Worm (Caenorhabditis elegans): ENCODE results near the gene atg-2.
A peak's percentile ranks its signal among the peaks of the same experiment; 100 is the strongest.

Gene atg-2

DNA sequence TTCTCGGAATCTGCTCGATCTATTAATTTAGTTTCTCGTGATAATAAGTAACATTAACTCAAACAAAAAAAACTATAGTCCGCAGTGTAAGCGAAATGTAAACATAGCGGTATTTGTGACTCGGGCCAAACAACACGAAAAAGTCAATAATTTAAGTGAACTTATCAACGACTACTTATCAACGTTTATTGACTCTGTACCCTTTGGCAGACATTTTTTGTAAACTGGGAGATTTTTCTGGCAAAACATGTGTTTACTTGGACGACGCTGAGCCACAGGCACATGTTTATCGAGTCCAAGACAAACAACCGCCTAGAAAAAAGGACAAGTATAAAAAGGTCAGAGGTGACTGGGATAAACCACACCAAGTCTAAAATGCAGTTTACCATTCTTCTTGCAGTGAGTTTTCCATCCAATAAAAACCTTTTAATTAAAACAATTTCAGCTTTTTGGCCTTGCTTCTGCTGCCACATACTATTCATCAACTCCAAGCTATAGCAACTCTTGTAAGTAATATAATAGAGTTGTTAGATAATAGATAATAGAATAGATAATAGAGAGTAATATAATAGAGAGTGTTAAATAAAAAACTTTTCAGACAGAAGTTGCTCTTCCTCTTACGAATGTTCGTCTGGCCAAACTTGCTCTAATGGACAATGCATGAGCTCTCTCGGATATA lies 38.0 kb downstream of the atg-2 start, which contains the start of gene C53B7.3:
TSS of gene C53B7.3 (plus strand) at position 362 of the 679 bp plus-strand sequence.
- no peak for TF ChIP-seq pqm-1 (tag; optimal IDR thresholded peaks at IDR 0.05)
- TF ChIP-seq fkh-4 (tag; optimal IDR thresholded peaks at IDR 0.05; ENCODE audit: borderline replicate concordance), result no peak
- TF ChIP-seq nhr-77 (tag; optimal IDR thresholded peaks at IDR 0.05), result peak; percentile 47
- no peak for TF ChIP-seq pax-3 (tag; optimal IDR thresholded peaks at IDR 0.05)
- TF ChIP-seq ces-1 (GFP tag; optimal IDR thresholded peaks at IDR 0.05), result no peak
- TF ChIP-seq efl-1 (optimal IDR thresholded peaks at IDR 0.05), result no peak
- peak in 1 of 2 experiments; percentile 47 for TF ChIP-seq efl-1 (GFP tag; optimal IDR thresholded peaks at IDR 0.05 in 1 of 2)
- TF ChIP-seq mep-1 (tag; optimal IDR thresholded peaks at IDR 0.05), result no peak
- no peak for TF ChIP-seq lin-15B (tag; optimal IDR thresholded peaks at IDR 0.05)
- TF ChIP-seq unc-130 (tag; optimal IDR thresholded peaks at IDR 0.05), result no peak
- TF ChIP-seq ztf-11 (tag; optimal IDR thresholded peaks at IDR 0.05), result no peak
- TF ChIP-seq C16A3.4 (tag; optimal IDR thresholded peaks at IDR 0.05), result no peak
- TF ChIP-seq nhr-237 (tag; optimal IDR thresholded peaks at IDR 0.05), result no peak
- peak; percentile 66 for TF ChIP-seq tbx-2 (tag; optimal IDR thresholded peaks at IDR 0.05)
- no peak for TF ChIP-seq fkh-8 (tag; optimal IDR thresholded peaks at IDR 0.05)
- TF ChIP-seq hpl-2 (GFP tag; optimal IDR thresholded peaks at IDR 0.05), result no peak
- no peak for TF ChIP-seq dpl-1 (GFP tag; optimal IDR thresholded peaks at IDR 0.05)
- TF ChIP-seq jun-1 (tag; optimal IDR thresholded peaks at IDR 0.05), result no peak
- TF ChIP-seq nhr-20 (tag; optimal IDR thresholded peaks at IDR 0.05), result peak; percentile 13
- TF ChIP-seq sox-4 (tag; optimal IDR thresholded peaks at IDR 0.05), result no peak

DNA sequence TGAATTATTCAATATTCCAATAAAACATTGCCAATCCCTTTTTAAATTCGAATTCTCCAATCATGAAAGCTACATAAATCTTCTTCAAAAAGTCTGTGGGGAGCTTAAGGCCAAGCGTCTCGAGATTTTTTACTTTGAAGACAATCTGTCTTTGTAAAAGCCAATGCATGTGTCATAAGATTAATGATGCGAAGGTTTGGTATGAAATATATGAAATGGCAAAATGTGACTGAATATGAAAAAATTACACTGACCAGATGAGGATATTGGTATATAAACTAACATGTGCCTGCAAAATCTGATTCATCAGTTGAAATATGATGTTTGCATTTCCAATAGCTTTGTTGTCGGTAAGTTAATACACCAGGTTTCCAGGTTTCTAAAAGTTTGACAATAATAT lies 39.4 kb downstream of the atg-2 start, which contains the start of gene C53B7.2:
TSS of gene C53B7.2 (plus strand) at position 301 of the 400 bp plus-strand sequence.
- no peak for TF ChIP-seq C16A3.4 (tag; optimal IDR thresholded peaks at IDR 0.05)
- TF ChIP-seq lin-14 (GFP tag; optimal IDR thresholded peaks at IDR 0.05), result peak; percentile 5

DNA sequence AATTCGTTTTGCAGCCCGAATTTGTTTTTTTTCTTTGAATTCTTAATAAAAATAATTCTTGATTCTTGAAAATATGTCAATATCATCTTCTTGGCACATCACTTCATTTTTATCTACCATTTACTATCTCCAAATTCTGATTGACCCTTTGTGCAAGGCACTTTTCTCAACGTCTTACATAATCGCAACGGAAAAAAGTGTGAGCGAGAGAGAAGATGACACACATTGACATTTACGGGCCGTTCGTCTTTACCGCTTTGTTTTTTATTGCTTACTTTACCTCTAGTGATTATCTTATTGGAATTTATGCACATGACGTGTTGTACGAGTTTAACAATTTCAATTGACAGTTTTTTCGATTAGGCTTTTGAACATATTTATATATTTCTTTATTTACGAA lies 42.0 kb downstream of the atg-2 start:
- TF ChIP-seq mef-2 (tag; optimal IDR thresholded peaks at IDR 0.05) (no peak), nhr-19 (GFP tag; conservative IDR thresholded peaks at IDR 0.05) (no peak), lir-3 (tag; optimal IDR thresholded peaks at IDR 0.05; ENCODE audit: poor library complexity) (no peak), sox-4 (tag; optimal IDR thresholded peaks at IDR 0.05) (no peak), nhr-84 (tag; optimal IDR thresholded peaks at IDR 0.05) (no peak), ceh-82 (tag; optimal IDR thresholded peaks at IDR 0.05) (no peak), elt-3 (tag; optimal IDR thresholded peaks at IDR 0.05) (no peak), ceh-8 (GFP tag; optimal IDR thresholded peaks at IDR 0.05) (no peak), sup-37 (GFP tag; optimal IDR thresholded peaks at IDR 0.05) (no peak), Y116A8C.19 (tag; optimal IDR thresholded peaks at IDR 0.05; ENCODE audit: borderline replicate concordance) (no peak), lsy-2 (tag; optimal IDR thresholded peaks at IDR 0.05) (no peak), swsn-7 (tag; optimal IDR thresholded peaks at IDR 0.05) (no peak), lin-35 (GFP tag; optimal IDR thresholded peaks at IDR 0.05) (no peak)

DNA sequence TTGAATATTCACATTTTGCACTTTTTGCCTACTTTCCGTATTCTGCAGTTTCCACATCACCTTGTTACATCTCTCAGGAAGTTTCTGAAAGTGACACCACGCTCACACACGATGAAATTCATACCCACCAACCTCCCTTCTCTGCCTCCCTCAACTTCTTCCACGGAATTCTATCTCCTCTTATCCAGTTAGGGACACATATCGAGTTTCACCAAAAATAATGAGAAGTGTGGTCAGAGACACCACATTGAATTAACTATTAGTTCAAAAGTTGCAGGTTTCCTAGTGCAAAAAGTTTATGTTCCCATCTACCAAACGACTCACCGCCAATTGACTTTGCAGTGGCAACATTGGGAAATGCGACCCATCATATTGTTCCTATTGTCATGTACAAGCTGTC lies 43.8 kb downstream of the atg-2 start:
- TF ChIP-seq nhr-84 (tag; optimal IDR thresholded peaks at IDR 0.05) (no peak), nhr-85 (tag) (peak; percentile 17)

- TF ChIP-seq nhr-77 (tag; optimal IDR thresholded peaks at IDR 0.05), result no peak
- TF ChIP-seq egl-27 (tag; optimal IDR thresholded peaks at IDR 0.05), result no peak
- TF ChIP-seq ama-1 (optimal IDR thresholded peaks at IDR 0.05), result no peak
- no peak for TF ChIP-seq ceh-90 (tag; optimal IDR thresholded peaks at IDR 0.05)
- no peak for TF ChIP-seq unc-62 (GFP tag; optimal IDR thresholded peaks at IDR 0.05)
- TF ChIP-seq nhr-76 (tag; optimal IDR thresholded peaks at IDR 0.05), result no peak
- no peak for TF ChIP-seq egl-13 (tag; optimal IDR thresholded peaks at IDR 0.05)
- TF ChIP-seq lsy-2 (tag; optimal IDR thresholded peaks at IDR 0.05), result no peak
- TF ChIP-seq unc-98 (GFP tag; IDR thresholded peaks at IDR 0.05), result no peak
- no peak for TF ChIP-seq jun-1 (tag; optimal IDR thresholded peaks at IDR 0.05)
- TF ChIP-seq vab-15 (tag; optimal IDR thresholded peaks at IDR 0.05), result no peak
- TF ChIP-seq fkh-10 (GFP tag; optimal IDR thresholded peaks at IDR 0.05), result no peak
- TF ChIP-seq nhr-11 (tag; optimal IDR thresholded peaks at IDR 0.05), result no peak
- no peak for TF ChIP-seq fkh-8 (tag; optimal IDR thresholded peaks at IDR 0.05)
- no peak for TF ChIP-seq pqm-1 (tag; optimal IDR thresholded peaks at IDR 0.05)
- TF ChIP-seq fkh-4 (tag; optimal IDR thresholded peaks at IDR 0.05; ENCODE audit: borderline replicate concordance), result no peak
Measured at ce11 chrX:6853318-6853717, 46.8 kb downstream of the atg-2 start, which contains the start of gene rig-3. Gene rig-3 (plus strand): TSS chrX:6853618.
